Worm (Caenorhabditis elegans): ENCODE measurements around the gene K08D8.6.
A peak's percentile ranks its signal among the peaks of the same experiment; 100 is the strongest.

The K08D8.6 gene

ce11 chrIV:12865884-12866283, 24.4 kb downstream of the K08D8.6 start, which contains the start of gene clec-186 (continued):
- TF ChIP-seq lin-38 (GFP tag; IDR thresholded peaks at IDR 0.05): no peak
- no peak for TF ChIP-seq T20F7.1 (GFP tag; optimal IDR thresholded peaks at IDR 0.05)
- TF ChIP-seq ctbp-1 (GFP tag; IDR thresholded peaks at IDR 0.05): no peak
- TF ChIP-seq snpc-1.2 (GFP tag; IDR thresholded peaks at IDR 0.05): no peak
- no peak for TF ChIP-seq aly-2 (tag; optimal IDR thresholded peaks at IDR 0.05)
- TF ChIP-seq snpc-4 (tag; optimal IDR thresholded peaks at IDR 0.05): no peak
- no peak for TF ChIP-seq egl-43 (GFP tag; IDR thresholded peaks at IDR 0.05)
- no peak for TF ChIP-seq daf-19 (GFP tag; conservative IDR thresholded peaks at IDR 0.05)
- no peak for TF ChIP-seq egl-27 (tag; optimal IDR thresholded peaks at IDR 0.05)
- TF ChIP-seq zip-11 (GFP tag; IDR thresholded peaks at IDR 0.05): no peak
- peak; percentile 72 for TF ChIP-seq hlh-11 (tag; optimal IDR thresholded peaks at IDR 0.05)
- no peak for TF ChIP-seq Y5F2A.4 (GFP tag; optimal IDR thresholded peaks at IDR 0.05)
- peak; percentile 95 for TF ChIP-seq dmd-6 (GFP tag; IDR thresholded peaks at IDR 0.05)
- TF ChIP-seq nhr-25 (tag; optimal IDR thresholded peaks at IDR 0.05; ENCODE audit: borderline replicate concordance, insufficient read depth): no peak
- TF ChIP-seq lin-15B (tag; optimal IDR thresholded peaks at IDR 0.05): no peak
- TF ChIP-seq nhr-111 (GFP tag; optimal IDR thresholded peaks at IDR 0.05): no peak
- TF ChIP-seq dpl-1 (GFP tag; optimal IDR thresholded peaks at IDR 0.05): no peak
- no peak for TF ChIP-seq F10B5.3 (tag; optimal IDR thresholded peaks at IDR 0.05)
- no peak for TF ChIP-seq D1046.2 (GFP tag; IDR thresholded peaks at IDR 0.05)
- no peak for TF ChIP-seq fos-1 (tag; optimal IDR thresholded peaks at IDR 0.05)
- TF ChIP-seq daf-16 (GFP tag; optimal IDR thresholded peaks at IDR 0.05): no peak
- no peak for TF ChIP-seq daf-16 (tag; optimal IDR thresholded peaks at IDR 0.05)
- no peak for TF ChIP-seq nhr-102 (tag; optimal IDR thresholded peaks at IDR 0.05)
- TF ChIP-seq lin-13 (GFP tag; optimal IDR thresholded peaks at IDR 0.05): no peak
- TF ChIP-seq dmd-8 (GFP tag; IDR thresholded peaks at IDR 0.05): no peak
- TF ChIP-seq ceh-32 (tag; optimal IDR thresholded peaks at IDR 0.05; ENCODE audit: poor library complexity): no peak
- TF ChIP-seq unc-62 (GFP tag; optimal IDR thresholded peaks at IDR 0.05 in 1 of 2): peak in 1 of 2 experiments; percentile 85
- TF ChIP-seq unc-62 (tag; optimal IDR thresholded peaks at IDR 0.05): no peak
- TF ChIP-seq cey-2 (tag; optimal IDR thresholded peaks at IDR 0.05; ENCODE audit: borderline replicate concordance, insufficient read depth): no peak
- no peak for TF ChIP-seq attf-4 (tag; optimal IDR thresholded peaks at IDR 0.05)
- no peak for TF ChIP-seq mdl-1 (tag; optimal IDR thresholded peaks at IDR 0.05)
- TF ChIP-seq spr-1 (tag; optimal IDR thresholded peaks at IDR 0.05): no peak
- no peak for TF ChIP-seq skn-1 (tag; optimal IDR thresholded peaks at IDR 0.05)
- no peak for TF ChIP-seq duxl-1 (tag; optimal IDR thresholded peaks at IDR 0.05; ENCODE audit: poor library complexity)
- TF ChIP-seq mes-2 (tag; optimal IDR thresholded peaks at IDR 0.05; ENCODE audit: poor library complexity, severe bottlenecking): no peak
- TF ChIP-seq madf-9 (GFP tag; conservative IDR thresholded peaks at IDR 0.05): no peak
- TF ChIP-seq dmd-9 (GFP tag; IDR thresholded peaks at IDR 0.05): no peak
- no peak for TF ChIP-seq lim-7 (GFP tag; IDR thresholded peaks at IDR 0.05)
- no peak for TF ChIP-seq R02D3.7 (tag; optimal IDR thresholded peaks at IDR 0.05)
- peak; percentile 60 for TF ChIP-seq dve-1 (tag; optimal IDR thresholded peaks at IDR 0.05; ENCODE audit: insufficient read depth)
- TF ChIP-seq zfp-2 (tag; optimal IDR thresholded peaks at IDR 0.05): no peak
- TF ChIP-seq F44E2.7 (GFP tag; IDR thresholded peaks at IDR 0.05): no peak
- TF ChIP-seq T26A8.4 (GFP tag; IDR thresholded peaks at IDR 0.05): no peak
- TF ChIP-seq saeg-2 (GFP tag; IDR thresholded peaks at IDR 0.05): no peak
- TF ChIP-seq zip-2 (tag; optimal IDR thresholded peaks at IDR 0.05): no peak
- no peak for TF ChIP-seq spr-3 (GFP tag; optimal IDR thresholded peaks at IDR 0.05)
- TF ChIP-seq ces-1 (GFP tag; optimal IDR thresholded peaks at IDR 0.05): no peak
- no peak for TF ChIP-seq daf-8 (GFP tag; IDR thresholded peaks at IDR 0.05)
- TF ChIP-seq pqm-1 (tag; optimal IDR thresholded peaks at IDR 0.05): peak; percentile 84
- no peak for TF ChIP-seq hif-1 (tag; optimal IDR thresholded peaks at IDR 0.05)
- TF ChIP-seq ztf-7 (tag; optimal IDR thresholded peaks at IDR 0.05): no peak
- no peak for TF ChIP-seq lsy-2 (tag; optimal IDR thresholded peaks at IDR 0.05)
